Worm (Caenorhabditis elegans) whole organism, early embryonic: ENCODE measurements around the gene gid-7.

Source experiments
- B0310.2 ChIP-seq: sonication (generic microtip); optimal IDR thresholded peaks from 2 replicates; lab custom pipeline; 2016; ENCODE audit warnings: mild to moderate bottlenecking, missing genetic modification characterization, missing compliant biosample characterization
- aly-1 ChIP-seq: sonication (generic microtip); optimal IDR thresholded peaks from 2 replicates; lab custom pipeline; 2016; ENCODE audit warnings: missing genetic modification characterization, missing compliant biosample characterization
- hmbx-1 ChIP-seq: sonication (generic microtip); optimal IDR thresholded peaks from 2 replicates; lab custom pipeline; 2016; ENCODE audit warnings: mild to moderate bottlenecking, missing genetic modification characterization, missing compliant biosample characterization
- hnd-1 ChIP-seq: sonication (generic microtip); optimal IDR thresholded peaks from 2 replicates; lab custom pipeline; 2016; ENCODE audit warnings: missing genetic modification characterization, missing compliant biosample characterization
- tbx-11 ChIP-seq: fragments of 200-800 bp; sonication (Bioruptor generic); IDR thresholded peaks from 2 replicates; pipeline ENCODE4 v1.3.6; 2022; ENCODE audit warnings: missing genetic modification characterization, missing compliant biosample characterization

DNA sequence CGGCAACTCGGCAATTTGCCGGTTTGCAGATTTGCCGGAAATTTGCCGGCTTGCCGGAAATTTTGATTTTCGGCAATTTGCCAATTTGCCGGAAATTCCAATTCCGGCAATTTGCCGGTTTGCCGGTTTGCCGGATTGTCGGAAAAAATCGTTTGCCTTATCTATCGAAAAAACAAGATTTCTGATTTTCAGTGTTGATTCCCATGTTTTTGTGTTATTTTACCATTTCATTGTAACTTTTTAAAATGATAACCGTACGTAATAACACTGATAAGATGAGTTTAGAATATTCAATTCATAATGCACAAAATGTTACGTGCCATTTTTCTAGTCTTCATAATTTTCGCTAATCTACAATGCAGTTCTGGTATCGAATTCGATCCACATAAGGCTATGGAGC is 4.0 kb upstream of the gid-7 start, which contains the start of gene oac-55:
- TF ChIP-seq tbx-11 (GFP tag; lab: Robert Waterston, UW): no peak
- no peak for TF ChIP-seq B0310.2
- TF ChIP-seq hnd-1 (tag; lab: Kevin White, UChicago): no peak
- no peak for TF ChIP-seq aly-1 (tag; lab: Kevin White, UChicago)
- no peak for TF ChIP-seq hmbx-1
